Worm (Caenorhabditis elegans): Measurements from ENCODE around the gene gss-1.

- peak; percentile 48 for TF ChIP-seq lin-15B (tag; optimal IDR thresholded peaks at IDR 0.05)
- TF ChIP-seq skn-1 (tag; optimal IDR thresholded peaks at IDR 0.05): peak; percentile 68
- TF ChIP-seq elt-2 (tag; optimal IDR thresholded peaks at IDR 0.05): peak; percentile 4
- no peak for TF ChIP-seq fos-1 (tag; optimal IDR thresholded peaks at IDR 0.05)
These were observed at the start of gene gss-1, which contains the start of gene chch-3 for ce11 chrII:9416381-9417276.

Data from whole organism, L1 larva.